Fruit fly (Drosophila melanogaster): ENCODE measurements around the gene CG3568.

Gene CG3568

dm6 chrX:4540430-4540932, 1.9 kb upstream of the CG3568 start, which contains the start of the genes rb and CHOp24 (continued):
- TF ChIP-seq dsx (GFP tag; optimal IDR thresholded peaks at IDR 0.05; ENCODE audit: poor library complexity, severe bottlenecking) (no peak), CG1621 (tag; optimal IDR thresholded peaks at IDR 0.05) (no peak), Hr38 (GFP tag; optimal IDR thresholded peaks at IDR 0.05) (no peak), cyc (GFP tag; optimal IDR thresholded peaks at IDR 0.05) (no peak), fkh (GFP tag; optimal IDR thresholded peaks at IDR 0.05) (no peak), Sox102F (GFP tag; optimal IDR thresholded peaks at IDR 0.05) (no peak), Blimp-1 (GFP tag; optimal IDR thresholded peaks at IDR 0.05) (peak; percentile 7)

DNA sequence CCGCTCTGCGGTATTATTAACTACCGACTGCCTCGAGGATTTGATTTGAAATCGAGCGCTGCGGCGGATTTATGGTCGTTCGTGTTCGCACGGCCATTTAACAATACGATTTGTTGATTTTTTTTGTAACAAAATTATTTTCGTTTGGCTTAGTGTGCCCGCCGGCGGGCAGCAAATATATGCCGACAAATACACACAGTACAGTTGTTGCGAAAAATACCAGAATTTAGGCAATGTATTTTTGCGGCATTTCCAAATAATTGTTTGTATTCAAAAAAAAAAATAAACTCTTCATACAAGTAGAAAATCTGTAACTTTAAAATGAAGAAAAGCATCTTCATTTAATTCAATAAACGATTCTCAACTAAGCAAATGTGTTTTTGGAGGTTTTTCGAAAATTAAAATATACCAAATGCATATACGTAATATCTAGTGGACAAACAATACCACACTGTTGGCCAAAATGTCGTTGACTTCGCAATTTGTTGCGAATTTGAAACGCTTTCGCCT, 6.2 kb downstream of the CG3568 start, which contains the start of the genes Usf and CG15912:
Usf (minus strand) TSS at position 184 of the 510 bp plus-strand sequence.
CG15912 (plus strand) TSS at position 460 of the 510 bp plus-strand sequence.
- TF ChIP-seq fkh (GFP tag; optimal IDR thresholded peaks at IDR 0.05) (peak; percentile 50), CG6276 (GFP tag; optimal IDR thresholded peaks at IDR 0.05) (no peak)

DNA sequence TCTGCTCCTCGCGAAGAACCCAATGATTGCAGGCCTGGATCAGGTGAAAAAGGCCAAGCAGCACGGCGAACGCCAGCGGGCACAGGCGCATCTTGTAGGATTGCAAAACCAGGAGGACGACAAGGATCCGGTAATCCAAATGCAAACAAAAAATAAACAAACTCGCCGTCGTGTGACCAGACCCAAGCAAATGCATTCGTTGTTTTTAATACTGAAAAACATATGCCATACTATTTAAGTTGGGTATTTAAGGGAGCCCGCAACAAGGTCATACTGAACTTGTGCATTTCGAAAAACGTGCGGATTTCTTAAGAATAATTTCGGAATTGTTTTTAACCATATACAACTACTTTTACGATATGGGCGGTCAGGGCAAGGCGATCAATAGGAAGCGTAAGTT, 9.3 kb downstream of the CG3568 start, which contains the start of the genes CG11436 and CG3527:
CG11436 (minus strand) TSS at position 162 of the 400 bp plus-strand sequence.
CG3527 (plus strand) TSS at position 257 of the 400 bp plus-strand sequence.
- TF ChIP-seq Sox15 (GFP tag; optimal IDR thresholded peaks at IDR 0.05) (no peak), fkh (GFP tag; optimal IDR thresholded peaks at IDR 0.05) (peak; percentile 78)

DNA sequence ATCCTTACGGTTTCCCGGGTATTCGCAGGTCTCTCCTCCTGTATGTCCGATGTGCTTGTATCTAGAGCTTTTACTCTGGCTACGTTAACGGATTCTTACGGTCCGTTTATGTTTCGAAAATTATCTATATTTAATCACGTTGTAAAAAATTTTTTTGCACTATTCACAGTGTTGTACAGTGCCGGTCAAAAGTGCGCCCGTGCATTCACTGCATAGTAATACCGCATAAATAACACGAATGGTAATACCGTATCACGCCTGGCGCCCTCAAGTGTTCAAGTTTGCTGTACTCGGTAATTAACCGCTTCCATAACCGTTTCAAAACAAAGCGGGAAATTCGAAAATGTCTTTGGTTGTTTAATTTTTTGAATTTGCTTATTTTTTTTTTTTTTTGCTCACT, 11.6 kb downstream of the CG3568 start, which contains the start of gene CG11444:
CG11444 (minus strand) TSS at position 400 of the 400 bp plus-strand sequence.
- TF ChIP-seq CG9139 (GFP tag; optimal IDR thresholded peaks at IDR 0.05) (no peak), vri (GFP tag; optimal IDR thresholded peaks at IDR 0.05) (peak; percentile 33), Sox15 (GFP tag; optimal IDR thresholded peaks at IDR 0.05) (no peak), CG6854 (GFP tag; optimal IDR thresholded peaks at IDR 0.05) (no peak), Eip78C (GFP tag) (peak; percentile 76), Sox14 (GFP tag; optimal IDR thresholded peaks at IDR 0.05) (peak; percentile 49), esn (GFP tag; optimal IDR thresholded peaks at IDR 0.05) (peak; percentile 39), CG6276 (GFP tag; optimal IDR thresholded peaks at IDR 0.05) (no peak), CG1621 (tag; optimal IDR thresholded peaks at IDR 0.05) (peak; percentile 30), CG6163 (GFP tag; IDR thresholded peaks at IDR 0.05) (0 out of 3 replicates have a peak, but pooled peaks have one; percentile 7), salr (GFP tag; optimal IDR thresholded peaks at IDR 0.05) (no peak), cyc (GFP tag; optimal IDR thresholded peaks at IDR 0.05) (peak; percentile 51), CG3032 (tag; optimal IDR thresholded peaks at IDR 0.05) (peak; percentile 21), lz (GFP tag; optimal IDR thresholded peaks at IDR 0.05) (peak; percentile 36), fd59A (GFP tag; optimal IDR thresholded peaks at IDR 0.05) (no peak)

- TF ChIP-seq Met (GFP tag; optimal IDR thresholded peaks at IDR 0.05) = no peak
- TF ChIP-seq Lpt (GFP tag; optimal IDR thresholded peaks at IDR 0.05) = no peak
- TF ChIP-seq cyc (GFP tag; optimal IDR thresholded peaks at IDR 0.05) = no peak
- TF ChIP-seq CG8319 (GFP tag; optimal IDR thresholded peaks at IDR 0.05) = no peak
- TF ChIP-seq Hr38 (GFP tag; optimal IDR thresholded peaks at IDR 0.05) = no peak
- TF ChIP-seq CG6276 (GFP tag; optimal IDR thresholded peaks at IDR 0.05) = no peak
- no peak for TF ChIP-seq vri (GFP tag; optimal IDR thresholded peaks at IDR 0.05)
- TF ChIP-seq CG11762 (GFP tag; optimal IDR thresholded peaks at IDR 0.05; ENCODE audit: insufficient read depth) = no peak
- TF ChIP-seq eg (GFP tag; IDR thresholded peaks at IDR 0.05) = no peak
- no peak for TF ChIP-seq achi (GFP tag; optimal IDR thresholded peaks at IDR 0.05)
- no peak for TF ChIP-seq OdsH (GFP tag; optimal IDR thresholded peaks at IDR 0.05)
- TF ChIP-seq CG6808 (GFP tag; optimal IDR thresholded peaks at IDR 0.05) = no peak
These were observed 12.3 kb downstream of the CG3568 start for dm6 chrX:4554718-4555117.

DNA sequence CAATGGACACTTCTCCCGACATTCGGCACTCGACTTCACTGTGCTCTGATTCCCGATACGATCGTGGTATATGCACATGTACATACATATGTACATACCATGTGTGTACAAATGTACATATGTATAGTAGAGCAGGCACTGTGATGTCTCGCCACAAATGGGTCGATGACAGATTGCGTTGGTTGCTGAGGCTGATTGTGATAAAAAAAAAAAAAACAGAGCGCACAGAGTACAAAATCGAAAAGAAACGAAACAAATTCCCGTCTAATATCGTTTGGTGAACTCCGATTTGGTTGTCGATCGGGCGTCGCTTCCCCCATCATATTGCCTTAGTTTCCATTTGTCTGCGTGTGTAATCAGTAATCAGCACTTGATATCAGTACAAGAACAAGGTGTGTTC, 13.4 kb downstream of the CG3568 start:
- TF ChIP-seq salr (GFP tag; optimal IDR thresholded peaks at IDR 0.05) (no peak), CG32006 (GFP tag; optimal IDR thresholded peaks at IDR 0.05) (no peak), CG6792 (GFP tag; optimal IDR thresholded peaks at IDR 0.05) (no peak), CG6163 (GFP tag; IDR thresholded peaks at IDR 0.05) (no peak), CG31627 (GFP tag; optimal IDR thresholded peaks at IDR 0.05) (no peak), achi (GFP tag; optimal IDR thresholded peaks at IDR 0.05) (no peak), CG10631 (GFP tag; optimal IDR thresholded peaks at IDR 0.05) (no peak), vri (GFP tag; optimal IDR thresholded peaks at IDR 0.05) (peak; percentile 59)

Data from whole organism, prepupa.